In genomic region chr3R:30450224-30450623, dm6 we compare ENCODE assay signal across 6 fruit fly cellular contexts.
TF ChIP-seq lines count a peak whose summit lies in the region.

No protein-coding gene starts in this region.

- peak; percentile 52 for TF ChIP-seq CTCF in whole organism, embryonic (GFP tag; optimal IDR thresholded peaks at IDR 0.05; lab: Kevin White, UChicago)

TF ChIP-seq in whole organism, 6 proteins besides CTCF, POLR2A, EP300 and RAD21:
- TF ChIP-seq EcR (GFP tag; optimal IDR thresholded peaks at IDR 0.05; lab: Kevin White, UChicago) (no peak), Dll (optimal IDR thresholded peaks at IDR 0.05; lab: Kevin White, UChicago) (peak; percentile 91)

TF ChIP-seq in whole organism, adult, 20 proteins besides CTCF, POLR2A, EP300 and RAD21 (continues in another document):
- TF ChIP-seq bab1 (GFP tag; optimal IDR thresholded peaks at IDR 0.05; lab: Kevin White, UChicago) (peak; percentile 75), kay (GFP tag; lab: Kevin White, UChicago; ENCODE audit: borderline replicate concordance) (peak; percentile 96), CG11617 (GFP tag; optimal IDR thresholded peaks at IDR 0.05; lab: Kevin White, UChicago) (peak; percentile 73), CG12768 (GFP tag; optimal IDR thresholded peaks at IDR 0.05; lab: Kevin White, UChicago) (peak; percentile 41), CG14711 (tag; optimal IDR thresholded peaks at IDR 0.05; lab: Kevin White, UChicago) (no peak), Crg-1 (GFP tag; optimal IDR thresholded peaks at IDR 0.05; lab: Kevin White, UChicago) (peak; percentile 81), Mnt (GFP tag; optimal IDR thresholded peaks at IDR 0.05; lab: Kevin White, UChicago) (peak; percentile 93), CG7045 (GFP tag; optimal IDR thresholded peaks at IDR 0.05; lab: Kevin White, UChicago) (peak; percentile 47), CG33017 (tag; optimal IDR thresholded peaks at IDR 0.05; lab: Kevin White, UChicago) (peak; percentile 4), tj (GFP tag; optimal IDR thresholded peaks at IDR 0.05; lab: Kevin White, UChicago) (peak; percentile 45), cic (GFP tag; optimal IDR thresholded peaks at IDR 0.05; lab: Kevin White, UChicago) (peak; percentile 72), Hr96 (GFP tag; optimal IDR thresholded peaks at IDR 0.05; lab: Kevin White, UChicago) (peak; percentile 67), ovo (GFP tag; optimal IDR thresholded peaks at IDR 0.05; lab: Kevin White, UChicago) (peak; percentile 89), cnc (optimal IDR thresholded peaks at IDR 0.05; lab: Kevin White, UChicago) (no peak), toe (GFP tag; optimal IDR thresholded peaks at IDR 0.05; lab: Kevin White, UChicago) (peak; percentile 38), CG5204 (GFP tag; optimal IDR thresholded peaks at IDR 0.05; lab: Kevin White, UChicago) (peak; percentile 73), Clk (GFP tag; optimal IDR thresholded peaks at IDR 0.05; lab: Kevin White, UChicago) (peak; percentile 18)

TF ChIP-seq in whole organism, embryonic, 481 proteins besides CTCF, POLR2A, EP300 and RAD21 (continues in another document):
- peak; percentile 14 for TF ChIP-seq CG15269 (tag; optimal IDR thresholded peaks at IDR 0.05; lab: Kevin White, UChicago)
- TF ChIP-seq bbx (GFP tag; IDR thresholded peaks at IDR 0.05; lab: Robert Waterston, UW; ENCODE audit: partially characterized antibody), result no peak
- TF ChIP-seq lilli (GFP tag; optimal IDR thresholded peaks at IDR 0.05; lab: Kevin White, UChicago), result peak; percentile 49
- peak; percentile 23 for TF ChIP-seq sd (tag; optimal IDR thresholded peaks at IDR 0.05; lab: Kevin White, UChicago)
- TF ChIP-seq h (optimal IDR thresholded peaks at IDR 0.05; lab: Kevin White, UChicago), result no peak
- TF ChIP-seq Nf-YC (tag; optimal IDR thresholded peaks at IDR 0.05; lab: Kevin White, UChicago), result no peak
- TF ChIP-seq Adf1 (GFP tag; IDR thresholded peaks at IDR 0.05; lab: Robert Waterston, UW), result peak; percentile 65; the same call in 1 of the 2 replicates
- peak; percentile 80 for TF ChIP-seq YL-1 (GFP tag; optimal IDR thresholded peaks at IDR 0.05; lab: Kevin White, UChicago)
- peak; percentile 79 for TF ChIP-seq her (GFP tag; optimal IDR thresholded peaks at IDR 0.05; lab: Kevin White, UChicago)
- TF ChIP-seq CG2129 (GFP tag; IDR thresholded peaks at IDR 0.05; lab: Robert Waterston, UW; ENCODE audit: partially characterized antibody), result no peak
- no peak for TF ChIP-seq CG13424 (tag; optimal IDR thresholded peaks at IDR 0.05; lab: Kevin White, UChicago)
- TF ChIP-seq Nf-YA (GFP tag; IDR thresholded peaks at IDR 0.05; lab: Robert Waterston, UW), result peak; percentile 84
- TF ChIP-seq Ptx1 (GFP tag; IDR thresholded peaks at IDR 0.05; lab: Robert Waterston, UW), result peak; percentile 29; the same call in 1 of the 2 replicates
- TF ChIP-seq CG14710 (tag; optimal IDR thresholded peaks at IDR 0.05; lab: Kevin White, UChicago), result no peak
- peak; percentile 84 for TF ChIP-seq CG10209 (GFP tag; optimal IDR thresholded peaks at IDR 0.05; lab: Kevin White, UChicago)
- TF ChIP-seq CG10959 (GFP tag; IDR thresholded peaks at IDR 0.05; lab: Robert Waterston, UW), result peak; percentile 67
- peak; percentile 85; the same call in 1 of the 2 replicates for TF ChIP-seq CG11085 (GFP tag; IDR thresholded peaks at IDR 0.05; lab: Robert Waterston, UW)
- peak; percentile 26 for TF ChIP-seq CG5180 (GFP tag; optimal IDR thresholded peaks at IDR 0.05; lab: Kevin White, UChicago)

TF ChIP-seq in whole organism, prepupa, 60 proteins besides CTCF, POLR2A, EP300 and RAD21 (continues in another document):
- TF ChIP-seq Hr4 (GFP tag; optimal IDR thresholded peaks at IDR 0.05; lab: Kevin White, UChicago), result no peak
- TF ChIP-seq Sox102F (GFP tag; optimal IDR thresholded peaks at IDR 0.05; lab: Kevin White, UChicago), result peak; percentile 78
- no peak for TF ChIP-seq Gug (GFP tag; IDR thresholded peaks at IDR 0.05; lab: Robert Waterston, UW)
- TF ChIP-seq OdsH (GFP tag; optimal IDR thresholded peaks at IDR 0.05; lab: Kevin White, UChicago), result peak; percentile 36
- TF ChIP-seq CG15336 (GFP tag; IDR thresholded peaks at IDR 0.05; lab: Robert Waterston, UW), result no peak; the same call in 1 of the 2 replicates
- TF ChIP-seq Eip93F (GFP tag; optimal IDR thresholded peaks at IDR 0.05; lab: Kevin White, UChicago), result no peak
- peak; percentile 17 for TF ChIP-seq dsx (GFP tag; optimal IDR thresholded peaks at IDR 0.05; lab: Kevin White, UChicago; ENCODE audit: poor library complexity, severe bottlenecking)
- TF ChIP-seq CG3032 (tag; optimal IDR thresholded peaks at IDR 0.05; lab: Kevin White, UChicago), result no peak
- peak; percentile 52 for TF ChIP-seq CG34406 (GFP tag; optimal IDR thresholded peaks at IDR 0.05; lab: Kevin White, UChicago)
- TF ChIP-seq Eip78C (GFP tag; lab: Kevin White, UChicago), result peak; percentile 84
- peak; percentile 71 for TF ChIP-seq CG6792 (GFP tag; optimal IDR thresholded peaks at IDR 0.05; lab: Kevin White, UChicago)
- TF ChIP-seq fd59A (GFP tag; optimal IDR thresholded peaks at IDR 0.05; lab: Kevin White, UChicago), result no peak
- TF ChIP-seq fd85E (GFP tag; optimal IDR thresholded peaks at IDR 0.05; lab: Kevin White, UChicago), result peak; percentile 87
- peak; percentile 73 for TF ChIP-seq achi (GFP tag; optimal IDR thresholded peaks at IDR 0.05; lab: Kevin White, UChicago)
- TF ChIP-seq fkh (GFP tag; optimal IDR thresholded peaks at IDR 0.05; lab: Kevin White, UChicago), result peak; percentile 63
- TF ChIP-seq CG10631 (GFP tag; optimal IDR thresholded peaks at IDR 0.05; lab: Kevin White, UChicago), result peak; percentile 47
- peak; percentile 62 for TF ChIP-seq CG9139 (GFP tag; optimal IDR thresholded peaks at IDR 0.05; lab: Kevin White, UChicago)
- TF ChIP-seq CG3919 (GFP tag; optimal IDR thresholded peaks at IDR 0.05; lab: Kevin White, UChicago), result peak; percentile 62
- peak; percentile 86 for TF ChIP-seq CG1621 (tag; optimal IDR thresholded peaks at IDR 0.05; lab: Kevin White, UChicago)

TF ChIP-seq in whole organism, pupa, 21 proteins besides CTCF, POLR2A, EP300 and RAD21 (continues in another document):
- peak; percentile 48; the same call in 1 of the 3 replicates for TF ChIP-seq CG4496 (GFP tag; IDR thresholded peaks at IDR 0.05; lab: Robert Waterston, UW)
- TF ChIP-seq gl (tag; optimal IDR thresholded peaks at IDR 0.05; lab: Kevin White, UChicago), result peak; percentile 31
- TF ChIP-seq Snoo (tag; optimal IDR thresholded peaks at IDR 0.05; lab: Kevin White, UChicago), result peak; percentile 62
- no peak for TF ChIP-seq CG10348 (GFP tag; IDR thresholded peaks at IDR 0.05; lab: Robert Waterston, UW)
- TF ChIP-seq Pif1A (GFP tag; optimal IDR thresholded peaks at IDR 0.05; lab: Kevin White, UChicago), result peak; percentile 77
- TF ChIP-seq fd96Ca (GFP tag; IDR thresholded peaks at IDR 0.05; lab: Robert Waterston, UW), result peak; percentile 32; the same call in 1 of the 3 replicates
- no peak for TF ChIP-seq CG8301 (tag; optimal IDR thresholded peaks at IDR 0.05; lab: Kevin White, UChicago)
- TF ChIP-seq CG15710 (tag; optimal IDR thresholded peaks at IDR 0.05; lab: Kevin White, UChicago), result no peak
- TF ChIP-seq CG12605 (GFP tag; IDR thresholded peaks at IDR 0.05; lab: Robert Waterston, UW), result peak; percentile 33; the same call in 1 of the 2 replicates
- no peak for TF ChIP-seq CG8159 (tag; optimal IDR thresholded peaks at IDR 0.05; lab: Kevin White, UChicago)
- peak; percentile 80 for TF ChIP-seq Pif1B (GFP tag; optimal IDR thresholded peaks at IDR 0.05; lab: Kevin White, UChicago)
- peak; percentile 16 for TF ChIP-seq CG34367 (tag; optimal IDR thresholded peaks at IDR 0.05; lab: Kevin White, UChicago)
- TF ChIP-seq Ets98B (GFP tag; IDR thresholded peaks at IDR 0.05; lab: Robert Waterston, UW), result peak; percentile 39; the same call in 1 of the 2 replicates
- no peak for TF ChIP-seq CG14655 (GFP tag; optimal IDR thresholded peaks at IDR 0.05; lab: Kevin White, UChicago)
- TF ChIP-seq CG17806 (tag; optimal IDR thresholded peaks at IDR 0.05; lab: Kevin White, UChicago), result peak; percentile 2
- no peak for TF ChIP-seq EcR (GFP tag; optimal IDR thresholded peaks at IDR 0.05; lab: Kevin White, UChicago)
- peak; percentile 37 for TF ChIP-seq CG13204 (GFP tag; optimal IDR thresholded peaks at IDR 0.05; lab: Kevin White, UChicago)
- TF ChIP-seq D1 (tag; optimal IDR thresholded peaks at IDR 0.05; lab: Kevin White, UChicago), result no peak
- no peak for TF ChIP-seq CG9948 (tag; optimal IDR thresholded peaks at IDR 0.05; lab: Kevin White, UChicago)
- no peak for TF ChIP-seq rn (GFP tag; IDR thresholded peaks at IDR 0.05; lab: Robert Waterston, UW)

TF ChIP-seq in whole organism, wandering third instar larva, 38 proteins besides CTCF, POLR2A, EP300 and RAD21 (continues in another document):
- TF ChIP-seq dl (GFP tag; optimal IDR thresholded peaks at IDR 0.05; lab: Kevin White, UChicago; ENCODE audit: insufficient read depth in 1 of 2, partially characterized antibody in 2 of 2), result peak; percentile 95 to 97
- peak; percentile 98 for TF ChIP-seq GATAd (GFP tag; optimal IDR thresholded peaks at IDR 0.05; lab: Kevin White, UChicago)
- TF ChIP-seq woc (GFP tag; optimal IDR thresholded peaks at IDR 0.05; lab: Kevin White, UChicago), result no peak
- TF ChIP-seq CG9705 (GFP tag; optimal IDR thresholded peaks at IDR 0.05; lab: Kevin White, UChicago), result peak; percentile 29
- TF ChIP-seq dsf (GFP tag; optimal IDR thresholded peaks at IDR 0.05; lab: Kevin White, UChicago; ENCODE audit: borderline replicate concordance), result peak; percentile 95
- TF ChIP-seq Dfd (GFP tag; optimal IDR thresholded peaks at IDR 0.05; lab: Kevin White, UChicago), result no peak
- no peak for TF ChIP-seq Abd-B (GFP tag; optimal IDR thresholded peaks at IDR 0.05; lab: Kevin White, UChicago)
- peak; percentile 98 for TF ChIP-seq Dif (GFP tag; optimal IDR thresholded peaks at IDR 0.05; lab: Kevin White, UChicago; ENCODE audit: partially characterized antibody)
- peak; percentile 93 for TF ChIP-seq sage (GFP tag; optimal IDR thresholded peaks at IDR 0.05; lab: Kevin White, UChicago)
- peak; percentile 50 for TF ChIP-seq dmrt93B (GFP tag; optimal IDR thresholded peaks at IDR 0.05; lab: Kevin White, UChicago)
- TF ChIP-seq Hnf4 (GFP tag; optimal IDR thresholded peaks at IDR 0.05; lab: Kevin White, UChicago), result peak; percentile 98
- no peak for TF ChIP-seq Hr78 (GFP tag; optimal IDR thresholded peaks at IDR 0.05; lab: Kevin White, UChicago)
- no peak for TF ChIP-seq lola (GFP tag; optimal IDR thresholded peaks at IDR 0.05; lab: Kevin White, UChicago)
- TF ChIP-seq sv (GFP tag; optimal IDR thresholded peaks at IDR 0.05; lab: Kevin White, UChicago), result peak; percentile 63
- TF ChIP-seq Vsx2 (GFP tag; optimal IDR thresholded peaks at IDR 0.05; lab: Kevin White, UChicago; ENCODE audit: partially characterized antibody), result peak; percentile 98
- peak; percentile 47 for TF ChIP-seq ey (GFP tag; optimal IDR thresholded peaks at IDR 0.05; lab: Kevin White, UChicago)
- peak; percentile 95 for TF ChIP-seq h (GFP tag; optimal IDR thresholded peaks at IDR 0.05; lab: Kevin White, UChicago)
- TF ChIP-seq Myc (optimal IDR thresholded peaks at IDR 0.05; lab: Kevin White, UChicago), result no peak
- TF ChIP-seq rgr (GFP tag; optimal IDR thresholded peaks at IDR 0.05; lab: Kevin White, UChicago), result peak; percentile 95
- TF ChIP-seq fru (GFP tag; optimal IDR thresholded peaks at IDR 0.05; lab: Kevin White, UChicago), result peak; percentile 84
- TF ChIP-seq N (GFP tag; optimal IDR thresholded peaks at IDR 0.05; lab: Kevin White, UChicago), result no peak
- peak; percentile 96 for TF ChIP-seq brk (GFP tag; optimal IDR thresholded peaks at IDR 0.05; lab: Kevin White, UChicago)
